Worm (Caenorhabditis elegans): ENCODE data around the gene adm-2.

DNA sequence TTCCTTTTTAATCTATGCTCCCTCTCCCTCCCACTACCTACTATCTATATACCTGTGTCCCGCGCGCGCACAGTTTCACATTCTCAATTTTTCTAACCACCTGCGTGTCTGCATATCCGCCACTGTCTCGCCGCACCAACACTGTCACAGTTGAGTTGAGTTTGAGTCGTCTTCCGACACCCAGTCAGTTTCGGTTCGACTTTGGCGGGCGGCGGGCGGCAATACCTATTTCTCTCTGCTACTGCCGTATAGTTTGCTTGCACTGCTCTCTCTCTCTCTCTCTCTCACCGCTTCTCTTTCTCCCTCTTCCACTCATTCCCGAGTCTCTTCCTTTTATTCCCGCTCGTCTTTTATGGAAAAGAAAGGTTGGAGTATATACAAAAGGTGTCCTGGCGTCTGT lies 12.3 kb upstream of the adm-2 start:
- no peak for TF ChIP-seq tra-4 (tag; optimal IDR thresholded peaks at IDR 0.05)
- TF ChIP-seq flt-1 (GFP tag; IDR thresholded peaks at IDR 0.05): no peak
- no peak for TF ChIP-seq ama-1 (optimal IDR thresholded peaks at IDR 0.05)
- peak; percentile 34 for TF ChIP-seq B0310.2 (tag; optimal IDR thresholded peaks at IDR 0.05)
- no peak for TF ChIP-seq scrt-1 (GFP tag; IDR thresholded peaks at IDR 0.05)
- no peak for TF ChIP-seq tbx-11 (GFP tag; IDR thresholded peaks at IDR 0.05)
- TF ChIP-seq sea-1 (GFP tag; conservative IDR thresholded peaks at IDR 0.05): no peak
- no peak for TF ChIP-seq tbx-37 (GFP tag; conservative IDR thresholded peaks at IDR 0.05)
- TF ChIP-seq ets-7 (tag; optimal IDR thresholded peaks at IDR 0.05): no peak
- peak; percentile 68 for TF ChIP-seq hmg-4 (GFP tag; optimal IDR thresholded peaks at IDR 0.05)

Data from whole organism, early embryonic.